Fruit fly (Drosophila melanogaster): ENCODE results near the gene CG3823.

DNA sequence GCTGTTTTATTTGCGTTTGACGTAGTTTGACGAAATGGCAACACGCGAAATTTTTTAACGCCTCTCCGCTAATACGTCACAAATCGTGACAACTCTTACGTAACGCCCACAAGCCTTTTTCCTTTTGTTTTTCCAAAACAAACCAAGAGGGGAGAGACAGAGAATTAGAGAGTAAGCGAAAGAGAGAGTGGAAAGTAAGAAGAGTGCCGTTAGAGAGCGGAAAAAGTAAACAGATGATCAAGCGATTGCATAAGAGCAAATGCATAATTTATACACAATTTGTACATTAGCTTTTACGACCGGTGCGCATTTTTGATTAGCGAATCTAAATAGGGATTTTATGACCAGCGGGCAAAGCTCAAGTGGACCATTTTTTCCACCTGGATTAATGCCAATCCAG is 50.4 kb downstream of the CG3823 start:
- TF ChIP-seq usp (GFP tag; optimal IDR thresholded peaks at IDR 0.05), result no peak
- no peak for TF ChIP-seq psq (optimal IDR thresholded peaks at IDR 0.05)
- no peak for TF ChIP-seq Dll (optimal IDR thresholded peaks at IDR 0.05)
- TF ChIP-seq CG8478 (optimal IDR thresholded peaks at IDR 0.05), result no peak

Measured in whole organism.